Fruit fly (Drosophila melanogaster) whole organism, pupa: Measurements from ENCODE around the gene CG10353.

ENCODE experiments used
- CG10348 ChIP-seq: fragments of 200-800 bp; sonication (Bioruptor generic); IDR thresholded peaks from 2 replicates; pipeline ENCODE4 v1.3.6; 2022; ENCODE audit warnings: missing biosample characterization, missing genetic modification characterization
- CG12605 ChIP-seq: fragments of 200-800 bp; sonication (Bioruptor generic); IDR thresholded peaks from 2 replicates; pipeline ENCODE4 v1.3.6; 2022; ENCODE audit warnings: missing biosample characterization, missing genetic modification characterization
- CG13204 ChIP-seq: fragments of 200-800 bp; sonication (Bioruptor generic); optimal IDR thresholded peaks from 2 replicates; lab custom pipeline; 2018; ENCODE audit warnings: missing biosample characterization, mild to moderate bottlenecking, missing genetic modification characterization, moderate library complexity
- CG14655 ChIP-seq: fragments of 200-800 bp; sonication (Bioruptor generic); optimal IDR thresholded peaks from 3 replicates; lab custom pipeline; 2017; ENCODE audit warnings: mild to moderate bottlenecking, missing biosample characterization, missing genetic modification reagents, missing genetic modification characterization
- CG15710 ChIP-seq: fragments of 200-800 bp; sonication (Bioruptor generic); optimal IDR thresholded peaks from 2 replicates; lab custom pipeline; 2018; ENCODE audit warnings: missing biosample characterization, mild to moderate bottlenecking, missing genetic modification characterization, moderate library complexity
- CG17806 ChIP-seq: fragments of 200-800 bp; sonication (Bioruptor generic); optimal IDR thresholded peaks from 2 replicates; lab custom pipeline; 2018; ENCODE audit warnings: missing biosample characterization, mild to moderate bottlenecking, missing genetic modification characterization, moderate library complexity
- CG32121 ChIP-seq: fragments of 200-800 bp; sonication (Bioruptor generic); IDR thresholded peaks from 2 replicates; pipeline ENCODE4 v1.3.6; 2022; ENCODE audit warnings: missing biosample characterization, missing genetic modification characterization
- CG34367 ChIP-seq: fragments of 200-800 bp; sonication (Bioruptor generic); optimal IDR thresholded peaks from 2 replicates; lab custom pipeline; 2018; ENCODE audit warnings: missing biosample characterization, mild to moderate bottlenecking, missing genetic modification characterization
- CG4496 ChIP-seq: fragments of 200-800 bp; sonication (Bioruptor generic); IDR thresholded peaks from 3 replicates; pipeline ENCODE4 v1.3.6; 2022; ENCODE audit warnings: missing biosample characterization, missing genetic modification characterization
- CG8159 ChIP-seq: fragments of 200-800 bp; sonication (Bioruptor generic); optimal IDR thresholded peaks from 3 replicates; lab custom pipeline; 2018; ENCODE audit warnings: missing biosample characterization, mild to moderate bottlenecking, missing genetic modification characterization, moderate library complexity
- CG8301 ChIP-seq: fragments of 200-800 bp; sonication (Bioruptor generic); optimal IDR thresholded peaks from 2 replicates; lab custom pipeline; 2018; ENCODE audit warnings: missing biosample characterization, mild to moderate bottlenecking, missing genetic modification characterization
- CG9948 ChIP-seq: fragments of 200-800 bp; sonication (Bioruptor generic); optimal IDR thresholded peaks from 2 replicates; lab custom pipeline; 2018; ENCODE audit warnings: missing biosample characterization, mild to moderate bottlenecking, missing genetic modification characterization, moderate library complexity
- D1 ChIP-seq: fragments of 200-800 bp; sonication (Bioruptor generic); optimal IDR thresholded peaks from 2 replicates; lab custom pipeline; 2018; ENCODE audit warnings: missing biosample characterization, mild to moderate bottlenecking, missing genetic modification characterization, moderate library complexity
- EcR ChIP-seq: fragments of 200-800 bp; sonication (Bioruptor generic); optimal IDR thresholded peaks from 3 replicates; lab custom pipeline; 2019; ENCODE audit warnings: missing biosample characterization, missing genetic modification characterization, mild to moderate bottlenecking, moderate library complexity, missing genetic modification reagents
- Ets98B ChIP-seq: fragments of 200-800 bp; sonication (Bioruptor generic); IDR thresholded peaks from 2 replicates; pipeline ENCODE4 v1.3.6; 2022; ENCODE audit warnings: missing biosample characterization, missing genetic modification characterization
- Pif1A ChIP-seq: fragments of 200-800 bp; sonication (Bioruptor generic); optimal IDR thresholded peaks from 3 replicates; lab custom pipeline; 2016; ENCODE audit warnings: missing biosample characterization, missing genetic modification characterization
- Pif1B ChIP-seq: fragments of 200-800 bp; sonication (Bioruptor generic); optimal IDR thresholded peaks from 3 replicates; lab custom pipeline; 2016; ENCODE audit warnings: missing biosample characterization, missing genetic modification characterization
- Snoo ChIP-seq: fragments of 200-800 bp; sonication (Bioruptor generic); optimal IDR thresholded peaks from 3 replicates; lab custom pipeline; 2017; ENCODE audit warnings: missing biosample characterization, mild to moderate bottlenecking, missing genetic modification characterization, inconsistent platforms
- fd96Ca ChIP-seq: fragments of 200-800 bp; sonication (Bioruptor generic); IDR thresholded peaks from 3 replicates; pipeline ENCODE4 v1.3.6; 2022; ENCODE audit warnings: missing biosample characterization, missing genetic modification characterization
- gl ChIP-seq: fragments of 200-800 bp; sonication (Bioruptor generic); optimal IDR thresholded peaks from 2 replicates; lab custom pipeline; 2018; ENCODE audit warnings: missing biosample characterization, mild to moderate bottlenecking, missing genetic modification characterization
- rn ChIP-seq: fragments of 200-800 bp; sonication (Bioruptor generic); IDR thresholded peaks from 2 replicates; pipeline ENCODE4 v1.3.6; 2022; ENCODE audit warnings: missing biosample characterization, missing genetic modification characterization

The CG10353 gene

dm6 chrX:11872517-11872916 lies 14.4 kb downstream of the CG10353 start, which contains the start of gene BORCS5:
BORCS5 (minus strand) TSS chrX:11872779.
- TF ChIP-seq CG9948 (tag; lab: Kevin White, UChicago) (no peak), CG12605 (no peak), fd96Ca (GFP tag; lab: Robert Waterston, UW) (no peak), CG17806 (no peak), CG4496 (GFP tag; lab: Robert Waterston, UW) (no peak), CG32121 (GFP tag; lab: Robert Waterston, UW) (no peak), CG15710 (tag; lab: Kevin White, UChicago) (no peak), CG8159 (no peak), EcR (no peak), CG34367 (tag; lab: Kevin White, UChicago) (no peak)

- TF ChIP-seq CG34367 (tag; lab: Kevin White, UChicago) (no peak), Pif1A (no peak), EcR (no peak), CG4496 (GFP tag; lab: Robert Waterston, UW) (no peak), CG8159 (no peak), CG8301 (tag; lab: Kevin White, UChicago) (no peak), fd96Ca (GFP tag; lab: Robert Waterston, UW) (no peak), CG12605 (no peak), D1 (tag; lab: Kevin White, UChicago) (no peak), CG10348 (GFP tag; lab: Robert Waterston, UW) (no peak), CG17806 (no peak), Pif1B (GFP tag; lab: Kevin White, UChicago) (no peak), CG15710 (tag; lab: Kevin White, UChicago) (no peak), Snoo (tag; lab: Kevin White, UChicago) (no peak), CG13204 (GFP tag; lab: Kevin White, UChicago) (no peak)
Measured at dm6 chrX:11868866-11869265, 18.1 kb downstream of the CG10353 start, which contains the start of the genes Nrd1 and CG1847. Nrd1 (minus strand) TSS chrX:11868893. CG1847 (plus strand) TSS chrX:11869170.

- TF ChIP-seq CG15710 (tag; lab: Kevin White, UChicago) (no peak), CG17806 (no peak), CG9948 (tag; lab: Kevin White, UChicago) (no peak), CG12605 (no peak), D1 (tag; lab: Kevin White, UChicago) (no peak), fd96Ca (GFP tag; lab: Robert Waterston, UW) (no peak)
Measured at dm6 chrX:11858439-11858813, 28.5 kb downstream of the CG10353 start.

- TF ChIP-seq Ets98B (GFP tag; lab: Robert Waterston, UW) (peak; percentile 97), CG17806 (peak; percentile 92), rn (GFP tag; lab: Robert Waterston, UW) (peak; percentile 91), CG32121 (GFP tag; lab: Robert Waterston, UW) (peak; percentile 96), CG10348 (GFP tag; lab: Robert Waterston, UW) (peak; percentile 86), CG4496 (GFP tag; lab: Robert Waterston, UW) (peak; percentile 98), CG12605 (peak; percentile 97), CG14655 (GFP tag; lab: Kevin White, UChicago) (peak; percentile 92), Pif1B (GFP tag; lab: Kevin White, UChicago) (peak; percentile 93), fd96Ca (GFP tag; lab: Robert Waterston, UW) (peak; percentile 94), Pif1A (peak; percentile 94), Snoo (tag; lab: Kevin White, UChicago) (peak; percentile 84), CG8301 (tag; lab: Kevin White, UChicago) (peak; percentile 90), CG13204 (GFP tag; lab: Kevin White, UChicago) (peak; percentile 86), CG15710 (tag; lab: Kevin White, UChicago) (peak; percentile 91), EcR (peak; percentile 89), gl (tag; lab: Kevin White, UChicago) (peak; percentile 81), CG9948 (tag; lab: Kevin White, UChicago) (peak; percentile 89), CG34367 (tag; lab: Kevin White, UChicago) (peak; percentile 90), D1 (tag; lab: Kevin White, UChicago) (peak; percentile 60), CG8159 (peak; percentile 91)
- TF ChIP-seq, all 21 proteins: peak for 21
Measured at dm6 chrX:11857522-11858438, 29.2 kb downstream of the CG10353 start.

- TF ChIP-seq CG17806: no peak
- TF ChIP-seq Pif1B (GFP tag; lab: Kevin White, UChicago): no peak
- TF ChIP-seq gl (tag; lab: Kevin White, UChicago): no peak
- TF ChIP-seq CG12605: 0 out of 2 replicates have a peak, but pooled peaks have one; percentile 24
- TF ChIP-seq Snoo (tag; lab: Kevin White, UChicago): no peak
- peak; percentile 10 for TF ChIP-seq CG8301 (tag; lab: Kevin White, UChicago)
- TF ChIP-seq CG8159: no peak
- TF ChIP-seq, all 21 proteins: peak for 2
Measured at dm6 chrX:11856867-11857266, 30.1 kb downstream of the CG10353 start.

- TF ChIP-seq CG9948 (tag; lab: Kevin White, UChicago) (no peak), CG32121 (GFP tag; lab: Robert Waterston, UW) (no peak), Ets98B (GFP tag; lab: Robert Waterston, UW) (no peak), CG8159 (no peak), CG17806 (no peak), fd96Ca (GFP tag; lab: Robert Waterston, UW) (no peak), CG10348 (GFP tag; lab: Robert Waterston, UW) (no peak), CG15710 (tag; lab: Kevin White, UChicago) (no peak), CG4496 (GFP tag; lab: Robert Waterston, UW) (no peak), rn (GFP tag; lab: Robert Waterston, UW) (no peak), Snoo (tag; lab: Kevin White, UChicago) (no peak), EcR (no peak), CG13204 (GFP tag; lab: Kevin White, UChicago) (no peak), D1 (tag; lab: Kevin White, UChicago) (no peak), CG8301 (tag; lab: Kevin White, UChicago) (no peak), Pif1B (GFP tag; lab: Kevin White, UChicago) (no peak), CG12605 (no peak), CG34367 (tag; lab: Kevin White, UChicago) (no peak), Pif1A (no peak)
Measured at dm6 chrX:11855950-11856349, 31.0 kb downstream of the CG10353 start.
